Worm (Caenorhabditis elegans) whole organism, L3 larva: Measurements from ENCODE around the gene ndg-4.

Experiments
- R02D3.7 ChIP-seq: fragments of 150-350 bp; optimal IDR thresholded peaks from 2 replicates; lab custom pipeline; 2014; ENCODE audit warnings: missing biosample characterization, missing genetic modification characterization
- ZK546.5 ChIP-seq: sonication (generic microtip); optimal IDR thresholded peaks from 2 replicates; lab custom pipeline; 2017; ENCODE audit warnings: missing biosample characterization, missing genetic modification characterization
- ama-1 ChIP-seq: fragments of 150-350 bp; optimal IDR thresholded peaks from 2 replicates; lab custom pipeline; 2018
- ceh-16 ChIP-seq: sonication (generic microtip); optimal IDR thresholded peaks from 2 replicates; lab custom pipeline; 2017; ENCODE audit warnings: missing biosample characterization, missing genetic modification characterization
- ceh-28 ChIP-seq: fragments of 150-350 bp; optimal IDR thresholded peaks from 2 replicates; lab custom pipeline; 2014; ENCODE audit warnings: missing biosample characterization, missing genetic modification reagents, missing genetic modification characterization
- ceh-82 ChIP-seq: fragments of 150-350 bp; optimal IDR thresholded peaks from 2 replicates; lab custom pipeline; 2014; ENCODE audit warnings: missing biosample characterization, missing genetic modification characterization
- ceh-9 ChIP-seq: sonication (generic microtip); optimal IDR thresholded peaks from 2 replicates; lab custom pipeline; 2018; ENCODE audit warnings: missing biosample characterization, missing genetic modification characterization
- daf-12 ChIP-seq: fragments of 150-350 bp; optimal IDR thresholded peaks from 2 replicates; lab custom pipeline; 2014; ENCODE audit warnings: missing biosample characterization, missing genetic modification reagents, missing genetic modification characterization
- egl-27 ChIP-seq: sonication (generic microtip); optimal IDR thresholded peaks from 4 replicates; lab custom pipeline; 2017; ENCODE audit warnings: missing biosample characterization, missing genetic modification reagents, missing genetic modification characterization
- egl-5 ChIP-seq: fragments of 150-350 bp; optimal IDR thresholded peaks from 2 replicates; lab custom pipeline; 2017; ENCODE audit warnings: missing biosample characterization, missing genetic modification reagents, missing genetic modification characterization, inconsistent platforms
- elt-1 ChIP-seq: fragments of 150-350 bp; optimal IDR thresholded peaks from 2 replicates; lab custom pipeline; 2014; ENCODE audit warnings: missing biosample characterization, missing genetic modification characterization
- elt-2 ChIP-seq: sonication (generic microtip); optimal IDR thresholded peaks from 2 replicates; lab custom pipeline; 2016; ENCODE audit warnings: missing genetic modification reagents, mild to moderate bottlenecking, missing genetic modification characterization, missing compliant biosample characterization
- elt-3 ChIP-seq, 3 experiments: fragments of 150-350 bp in 1 of 3; sonication (generic microtip) in 2 of 3; optimal IDR thresholded peaks; 2 replicates in 2 of 3; 4 replicates in 1 of 3; lab custom pipeline; 2014 to 2017; ENCODE audit warnings: missing biosample characterization in 3 of 3, missing genetic modification characterization in 3 of 3
- eor-1 ChIP-seq, 2 experiments: fragments of 150-350 bp; optimal IDR thresholded peaks; 2 replicates each; lab custom pipeline; 2014 to 2018; ENCODE audit warnings: missing biosample characterization in 2 of 2, missing genetic modification characterization in 2 of 2
- fkh-10 ChIP-seq: sonication (generic microtip); optimal IDR thresholded peaks from 2 replicates; lab custom pipeline; 2017; ENCODE audit warnings: missing biosample characterization, missing genetic modification reagents, missing genetic modification characterization
- fkh-2 ChIP-seq: fragments of 150-350 bp; optimal IDR thresholded peaks from 2 replicates; lab custom pipeline; 2014; ENCODE audit warnings: missing biosample characterization, missing genetic modification reagents, missing genetic modification characterization
- fos-1 ChIP-seq: fragments of 150-350 bp; optimal IDR thresholded peaks from 2 replicates; lab custom pipeline; 2014; ENCODE audit warnings: missing biosample characterization, missing genetic modification characterization
- hmg-11 ChIP-seq: sonication (generic microtip); optimal IDR thresholded peaks from 2 replicates; lab custom pipeline; 2016; ENCODE audit warnings: missing genetic modification characterization, missing compliant biosample characterization
- jun-1 ChIP-seq: fragments of 150-350 bp; optimal IDR thresholded peaks from 2 replicates; lab custom pipeline; 2014; ENCODE audit warnings: missing biosample characterization, missing genetic modification reagents, missing genetic modification characterization
- lin-15B ChIP-seq: fragments of 150-350 bp; optimal IDR thresholded peaks from 2 replicates; lab custom pipeline; 2014; ENCODE audit warnings: missing biosample characterization, missing genetic modification characterization
- lin-39 ChIP-seq: fragments of 150-350 bp; optimal IDR thresholded peaks from 2 replicates; lab custom pipeline; 2018; ENCODE audit warnings: missing biosample characterization, missing genetic modification reagents, missing genetic modification characterization
- lsy-12 ChIP-seq: sonication (generic microtip); optimal IDR thresholded peaks from 2 replicates; lab custom pipeline; 2016; ENCODE audit warnings: mild to moderate bottlenecking, missing genetic modification characterization, missing compliant biosample characterization
- mml-1 ChIP-seq: fragments of 150-350 bp; sonication (generic microtip); optimal IDR thresholded peaks from 3 replicates; lab custom pipeline; 2014; ENCODE audit warnings: missing biosample characterization, missing genetic modification characterization
- nfya-1 ChIP-seq: sonication (generic microtip); optimal IDR thresholded peaks from 2 replicates; lab custom pipeline; 2017; ENCODE audit warnings: missing genetic modification characterization, mild to moderate bottlenecking, missing compliant biosample characterization, antibody characterized with exemption, moderate library complexity; ENCODE audit not compliant: insufficient read depth
- nhr-11 ChIP-seq: fragments of 150-350 bp; optimal IDR thresholded peaks from 2 replicates; lab custom pipeline; 2014; ENCODE audit warnings: missing biosample characterization, missing genetic modification characterization
- nhr-12 ChIP-seq: fragments of 150-350 bp; optimal IDR thresholded peaks from 2 replicates; lab custom pipeline; 2014; ENCODE audit warnings: missing biosample characterization, missing genetic modification characterization
- nhr-23 ChIP-seq: fragments of 150-350 bp; optimal IDR thresholded peaks from 2 replicates; lab custom pipeline; 2014; ENCODE audit warnings: missing biosample characterization, missing genetic modification reagents, missing genetic modification characterization
- nhr-237 ChIP-seq: fragments of 150-350 bp; optimal IDR thresholded peaks from 2 replicates; lab custom pipeline; 2014; ENCODE audit warnings: missing biosample characterization, missing genetic modification characterization
- nhr-25 ChIP-seq: sonication (generic microtip); optimal IDR thresholded peaks from 2 replicates; lab custom pipeline; 2017; ENCODE audit warnings: missing biosample characterization, missing genetic modification characterization
- nhr-43 ChIP-seq: sonication (generic microtip); optimal IDR thresholded peaks from 2 replicates; lab custom pipeline; 2016; ENCODE audit warnings: mild to moderate bottlenecking, missing genetic modification characterization, missing compliant biosample characterization; ENCODE audit not compliant: poor library complexity, severe bottlenecking
- nhr-67 ChIP-seq: fragments of 150-350 bp; optimal IDR thresholded peaks from 2 replicates; lab custom pipeline; 2014; ENCODE audit warnings: missing biosample characterization, missing genetic modification characterization
- nhr-76 ChIP-seq: fragments of 150-350 bp; sonication (generic microtip); optimal IDR thresholded peaks from 5 replicates; lab custom pipeline; 2014; ENCODE audit warnings: missing biosample characterization, missing genetic modification characterization
- nhr-77 ChIP-seq: fragments of 150-350 bp; optimal IDR thresholded peaks from 2 replicates; lab custom pipeline; 2014; ENCODE audit warnings: missing biosample characterization, missing genetic modification characterization
- pha-4 ChIP-seq: fragments of 150-350 bp; optimal IDR thresholded peaks from 2 replicates; lab custom pipeline; 2014; ENCODE audit warnings: missing biosample characterization, missing genetic modification reagents, missing genetic modification characterization
- pqm-1 ChIP-seq: fragments of 150-350 bp; optimal IDR thresholded peaks from 2 replicates; lab custom pipeline; 2017; ENCODE audit warnings: missing biosample characterization, missing genetic modification characterization, inconsistent platforms
- skn-1 ChIP-seq: fragments of 150-350 bp; optimal IDR thresholded peaks from 2 replicates; lab custom pipeline; 2014; ENCODE audit warnings: missing biosample characterization, missing genetic modification characterization
- snpc-4 ChIP-seq: fragments of 150-350 bp; optimal IDR thresholded peaks from 2 replicates; lab custom pipeline; 2014; ENCODE audit warnings: missing biosample characterization, missing genetic modification characterization
- tbx-2 ChIP-seq: sonication (generic microtip); optimal IDR thresholded peaks from 2 replicates; lab custom pipeline; 2016; ENCODE audit warnings: mild to moderate bottlenecking, missing genetic modification characterization, missing compliant biosample characterization
- unc-39 ChIP-seq: sonication (generic microtip); optimal IDR thresholded peaks from 4 replicates; lab custom pipeline; 2017; ENCODE audit warnings: missing biosample characterization, missing genetic modification characterization
- unc-62 ChIP-seq: fragments of 150-350 bp; sonication (generic microtip); optimal IDR thresholded peaks from 4 replicates; lab custom pipeline; 2014; ENCODE audit warnings: missing biosample characterization, missing genetic modification reagents, missing genetic modification characterization
- zag-1 ChIP-seq: fragments of 150-350 bp; optimal IDR thresholded peaks from 2 replicates; lab custom pipeline; 2014; ENCODE audit warnings: missing biosample characterization, missing genetic modification characterization
- ztf-11 ChIP-seq: fragments of 150-350 bp; optimal IDR thresholded peaks from 2 replicates; lab custom pipeline; 2014; ENCODE audit warnings: missing biosample characterization, missing genetic modification characterization
- ztf-4 ChIP-seq: fragments of 150-350 bp; optimal IDR thresholded peaks from 2 replicates; lab custom pipeline; 2014; ENCODE audit warnings: missing biosample characterization, missing genetic modification characterization

ndg-4 gene

ce11 chrIII:4467277-4467676, at the start of gene ndg-4:
TSS of gene ndg-4 (minus strand) at chrIII:4467377.
- TF ChIP-seq jun-1 (tag; lab: Kevin White, UChicago) = no peak

DNA sequence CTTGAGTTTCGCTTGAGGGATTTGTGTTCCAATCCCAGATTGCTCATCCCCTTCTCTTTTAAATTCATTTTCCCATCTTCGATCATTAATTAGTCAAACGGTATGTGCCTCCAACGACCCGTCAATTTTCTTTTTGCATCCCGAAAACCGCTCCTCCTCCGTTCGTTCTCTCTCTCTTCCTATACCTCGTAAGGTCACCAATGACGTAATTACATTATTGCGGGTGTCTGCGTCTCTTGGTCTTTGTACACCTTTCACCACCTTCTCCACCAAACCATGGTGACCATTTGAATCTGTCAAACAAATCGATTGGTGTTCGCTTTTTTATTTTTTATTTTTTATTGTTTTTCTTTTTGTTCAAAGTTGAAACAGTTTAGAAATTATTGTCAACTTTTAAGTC, 48.0 kb upstream of the ndg-4 start:
- no peak for TF ChIP-seq nhr-76 (tag; lab: Kevin White, UChicago)
- TF ChIP-seq ztf-4 (tag; lab: Kevin White, UChicago) = no peak
- TF ChIP-seq nhr-11 (tag; lab: Kevin White, UChicago) = no peak
- TF ChIP-seq nhr-77 (tag; lab: Kevin White, UChicago) = no peak
- no peak for TF ChIP-seq unc-62
- no peak for TF ChIP-seq nhr-12 (tag; lab: Kevin White, UChicago)
- TF ChIP-seq R02D3.7 (tag; lab: Kevin White, UChicago) = no peak
- TF ChIP-seq egl-5 (tag; lab: Kevin White, UChicago) = no peak
- no peak for TF ChIP-seq nhr-67 (tag; lab: Kevin White, UChicago)
- no peak for TF ChIP-seq ZK546.5 (tag; lab: Kevin White, UChicago)
- TF ChIP-seq nhr-237 (tag; lab: Kevin White, UChicago) = no peak

ce11 chrIII:4513926-4514325, 46.7 kb upstream of the ndg-4 start:
- no peak for TF ChIP-seq elt-2
- no peak for TF ChIP-seq ceh-16 (tag; lab: Kevin White, UChicago)
- no peak for TF ChIP-seq eor-1 (tag; optimal IDR thresholded peaks at IDR 0.05; lab: Kevin White, UChicago)
- TF ChIP-seq lsy-12 (tag; lab: Kevin White, UChicago) = no peak
- TF ChIP-seq pha-4 = peak; percentile 28
- TF ChIP-seq elt-1 (tag; lab: Kevin White, UChicago) = no peak
- no peak for TF ChIP-seq tbx-2 (tag; lab: Kevin White, UChicago)
- TF ChIP-seq fkh-2 (tag; lab: Kevin White, UChicago) = no peak
- TF ChIP-seq zag-1 (tag; lab: Kevin White, UChicago) = no peak
- TF ChIP-seq nhr-25 (tag; lab: Kevin White, UChicago) = no peak
- no peak for TF ChIP-seq lin-15B (tag; lab: Kevin White, UChicago)
- TF ChIP-seq daf-12 = no peak
- no peak for TF ChIP-seq elt-3 (tag; optimal IDR thresholded peaks at IDR 0.05; lab: Kevin White, UChicago)
- TF ChIP-seq nfya-1 (tag; lab: Kevin White, UChicago) = peak; percentile 53
- no peak for TF ChIP-seq nhr-77 (tag; lab: Kevin White, UChicago)
- peak; percentile 49 for TF ChIP-seq hmg-11 (tag; lab: Kevin White, UChicago)
- peak; percentile 44 for TF ChIP-seq lin-39 (tag; lab: Kevin White, UChicago)

DNA sequence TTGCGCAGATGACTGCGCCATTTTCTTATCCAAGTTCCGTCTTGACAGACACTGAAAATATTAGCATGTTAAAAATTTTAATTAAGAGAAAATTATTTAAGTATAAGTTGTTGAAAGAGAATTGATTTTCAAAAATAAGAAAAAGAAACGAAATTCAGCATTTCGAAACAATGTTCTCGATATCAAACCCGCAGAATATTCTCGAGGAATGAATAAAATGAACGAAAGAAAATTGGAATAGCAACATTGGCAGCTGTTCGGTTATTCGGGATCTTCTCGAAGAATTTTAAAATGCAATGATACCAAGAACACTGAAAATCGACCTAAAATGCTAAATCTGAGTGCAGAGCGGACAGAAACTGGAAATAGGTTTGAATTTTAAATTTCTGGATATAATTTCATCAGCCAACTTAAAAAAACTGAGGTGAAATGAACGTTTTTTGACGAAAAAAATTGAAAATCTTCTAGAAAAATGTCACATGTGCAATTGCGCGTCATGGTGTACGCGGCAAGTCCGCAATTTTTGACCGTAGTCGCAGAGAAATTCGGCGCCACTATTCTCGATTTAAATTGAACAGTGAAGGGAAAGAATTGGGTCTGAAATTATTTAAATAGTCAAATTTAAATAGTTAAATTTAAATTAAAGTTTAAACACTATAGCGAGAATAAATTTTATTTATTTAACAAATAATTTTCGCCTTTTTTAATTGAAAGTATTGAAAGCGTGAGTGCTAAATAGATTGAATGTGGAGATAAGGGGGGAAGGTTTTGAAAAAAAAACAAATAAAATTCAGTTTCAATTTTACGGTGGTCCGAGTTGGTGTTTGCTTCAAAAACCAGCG, 41.1 kb upstream of the ndg-4 start, which contains the start of the genes cct-5 and F25F2.1:
TSS of gene cct-5 (minus strand) at position 51 of the 842 bp plus-strand sequence.
TSS of gene F25F2.1 (plus strand) at position 792 of the 842 bp plus-strand sequence.
- TF ChIP-seq snpc-4 (tag; lab: Kevin White, UChicago) (peak; percentile 69), ZK546.5 (tag; lab: Kevin White, UChicago) (no peak), nhr-11 (tag; lab: Kevin White, UChicago) (no peak), nhr-77 (tag; lab: Kevin White, UChicago) (no peak), elt-2 (peak; percentile 36), elt-3 (tag; optimal IDR thresholded peaks at IDR 0.05; lab: Kevin White, UChicago) (no peak), fos-1 (tag; lab: Kevin White, UChicago) (no peak), fkh-2 (tag; lab: Kevin White, UChicago) (no peak), ceh-82 (no peak), ama-1 (lab: Kevin White, UChicago) (peak; percentile 52), nfya-1 (tag; lab: Kevin White, UChicago) (peak; percentile 79), egl-5 (tag; lab: Kevin White, UChicago) (peak; percentile 14), daf-12 (no peak), eor-1 (tag; optimal IDR thresholded peaks at IDR 0.05; lab: Kevin White, UChicago) (no peak), unc-62 (no peak), R02D3.7 (tag; lab: Kevin White, UChicago) (no peak), ceh-9 (no peak), lin-39 (tag; lab: Kevin White, UChicago) (peak; percentile 30), nhr-12 (tag; lab: Kevin White, UChicago) (no peak), elt-1 (tag; lab: Kevin White, UChicago) (peak; percentile 39), pqm-1 (tag; lab: Kevin White, UChicago) (no peak), unc-39 (tag; lab: Kevin White, UChicago) (no peak), nhr-23 (peak; percentile 18), egl-27 (no peak), nhr-237 (tag; lab: Kevin White, UChicago) (no peak), skn-1 (no peak), tbx-2 (tag; lab: Kevin White, UChicago) (no peak), nhr-67 (tag; lab: Kevin White, UChicago) (no peak), ceh-28 (tag; lab: Kevin White, UChicago) (no peak), nhr-43 (tag; lab: Kevin White, UChicago) (no peak), ceh-16 (tag; lab: Kevin White, UChicago) (no peak), jun-1 (tag; lab: Kevin White, UChicago) (no peak), mml-1 (tag; lab: Kevin White, UChicago) (no peak), nhr-76 (tag; lab: Kevin White, UChicago) (no peak), ztf-11 (tag; lab: Kevin White, UChicago) (no peak), fkh-10 (GFP tag; lab: Kevin White, UChicago) (no peak)
